Worm (Caenorhabditis elegans) whole organism, mixed stage, embryonic: ENCODE data around the gene F29G6.1.

Source experiments
- M03D4.4 ChIP-seq: sonication (generic microtip); optimal IDR thresholded peaks from 2 replicates; lab custom pipeline; 2017; ENCODE audit warnings: mild to moderate bottlenecking, missing genetic modification characterization, missing compliant biosample characterization
- bed-3 ChIP-seq: fragments of 200-800 bp; sonication (Bioruptor generic); optimal IDR thresholded peaks from 3 replicates; lab custom pipeline; 2018; ENCODE audit warnings: mild to moderate bottlenecking, missing genetic modification characterization, moderate library complexity, missing compliant biosample characterization
- blmp-1 ChIP-seq: fragments of 150-350 bp; optimal IDR thresholded peaks from 2 replicates; lab custom pipeline; 2014; ENCODE audit warnings: missing biosample characterization, missing genetic modification characterization
- ceh-39 ChIP-seq: fragments of 150-350 bp; optimal IDR thresholded peaks from 2 replicates; lab custom pipeline; 2014; ENCODE audit warnings: missing biosample characterization, missing genetic modification characterization
- ceh-83 ChIP-seq: fragments of 200-800 bp; sonication (Bioruptor generic); optimal IDR thresholded peaks from 2 replicates; lab custom pipeline; 2018; ENCODE audit warnings: mild to moderate bottlenecking, missing genetic modification characterization, missing compliant biosample characterization
- ces-1 ChIP-seq: fragments of 150-350 bp; optimal IDR thresholded peaks from 2 replicates; lab custom pipeline; 2014; ENCODE audit warnings: missing biosample characterization, missing genetic modification reagents, missing genetic modification characterization
- cnd-1 ChIP-seq: fragments of 200-800 bp; sonication (Bioruptor generic); optimal IDR thresholded peaks from 2 replicates; lab custom pipeline; 2018; ENCODE audit warnings: mild to moderate bottlenecking, missing genetic modification characterization, missing compliant biosample characterization
- drap-1 ChIP-seq: fragments of 200-800 bp; sonication (Bioruptor generic); optimal IDR thresholded peaks from 3 replicates; lab custom pipeline; 2018; ENCODE audit warnings: mild to moderate bottlenecking, missing genetic modification characterization, missing compliant biosample characterization
- elt-1 ChIP-seq: sonication (generic microtip); optimal IDR thresholded peaks from 2 replicates; lab custom pipeline; 2017; ENCODE audit warnings: missing genetic modification characterization, mild to moderate bottlenecking, missing compliant biosample characterization, antibody characterized with exemption, moderate library complexity, borderline replicate concordance; ENCODE audit not compliant: insufficient read depth
- elt-3 ChIP-seq: fragments of 150-350 bp; optimal IDR thresholded peaks from 2 replicates; lab custom pipeline; 2014; ENCODE audit warnings: missing biosample characterization, missing genetic modification characterization
- flh-1 ChIP-seq: fragments of 200-800 bp; sonication (Bioruptor generic); optimal IDR thresholded peaks from 2 replicates; lab custom pipeline; 2018; ENCODE audit warnings: mild to moderate bottlenecking, missing genetic modification characterization, moderate library complexity, missing compliant biosample characterization
- ham-2 ChIP-seq: fragments of 200-800 bp; sonication (Bioruptor generic); optimal IDR thresholded peaks from 2 replicates; lab custom pipeline; 2018; ENCODE audit warnings: mild to moderate bottlenecking, missing genetic modification characterization, missing compliant biosample characterization
- hlh-1 ChIP-seq: fragments of 150-350 bp; optimal IDR thresholded peaks from 2 replicates; lab custom pipeline; 2014; ENCODE audit warnings: missing biosample characterization, missing genetic modification reagents, missing genetic modification characterization
- lin-13 ChIP-seq: fragments of 150-350 bp; optimal IDR thresholded peaks from 2 replicates; lab custom pipeline; 2014; ENCODE audit warnings: missing biosample characterization, missing genetic modification characterization
- lin-32 ChIP-seq: fragments of 200-800 bp; sonication (Bioruptor generic); optimal IDR thresholded peaks from 2 replicates; lab custom pipeline; 2018; ENCODE audit warnings: mild to moderate bottlenecking, missing genetic modification characterization, missing compliant biosample characterization
- lsy-2 ChIP-seq: fragments of 150-350 bp; optimal IDR thresholded peaks from 2 replicates; lab custom pipeline; 2014; ENCODE audit warnings: missing biosample characterization, missing genetic modification characterization
- mab-5 ChIP-seq: fragments of 150-350 bp; optimal IDR thresholded peaks from 2 replicates; lab custom pipeline; 2014; ENCODE audit warnings: missing biosample characterization, missing genetic modification characterization
- mep-1 ChIP-seq: fragments of 150-350 bp; optimal IDR thresholded peaks from 2 replicates; lab custom pipeline; 2017; ENCODE audit warnings: missing biosample characterization, missing genetic modification reagents, missing genetic modification characterization, inconsistent platforms
- mls-2 ChIP-seq: sonication (generic microtip); optimal IDR thresholded peaks from 2 replicates; lab custom pipeline; 2016; ENCODE audit warnings: mild to moderate bottlenecking, missing genetic modification characterization, moderate library complexity, missing compliant biosample characterization
- nhr-12 ChIP-seq: fragments of 150-350 bp; optimal IDR thresholded peaks from 2 replicates; lab custom pipeline; 2014; ENCODE audit warnings: missing biosample characterization, missing genetic modification characterization
- nhr-2 ChIP-seq: fragments of 150-350 bp; optimal IDR thresholded peaks from 2 replicates; lab custom pipeline; 2014; ENCODE audit warnings: missing biosample characterization, missing genetic modification characterization
- nhr-76 ChIP-seq: sonication (generic microtip); optimal IDR thresholded peaks from 2 replicates; lab custom pipeline; 2017; ENCODE audit warnings: missing biosample characterization, missing genetic modification characterization
- pha-4 ChIP-seq: fragments of 150-350 bp; optimal IDR thresholded peaks from 2 replicates; lab custom pipeline; 2018; ENCODE audit warnings: missing biosample characterization, missing genetic modification reagents, missing genetic modification characterization
- sem-2 ChIP-seq: fragments of 200-800 bp; sonication (Bioruptor generic); optimal IDR thresholded peaks from 2 replicates; lab custom pipeline; 2018; ENCODE audit warnings: mild to moderate bottlenecking, missing genetic modification characterization, missing compliant biosample characterization
- sptf-1 ChIP-seq: sonication (generic microtip); optimal IDR thresholded peaks from 2 replicates; lab custom pipeline; 2017; ENCODE audit warnings: mild to moderate bottlenecking, missing genetic modification characterization, moderate library complexity, missing compliant biosample characterization
- tbx-8 ChIP-seq: fragments of 200-800 bp; sonication (Bioruptor generic); optimal IDR thresholded peaks from 2 replicates; lab custom pipeline; 2018; ENCODE audit warnings: mild to moderate bottlenecking, missing genetic modification characterization, moderate library complexity, missing compliant biosample characterization
- unc-120 ChIP-seq: sonication (generic microtip); optimal IDR thresholded peaks from 2 replicates; lab custom pipeline; 2017; ENCODE audit warnings: missing genetic modification characterization, missing compliant biosample characterization; ENCODE audit not compliant: poor library complexity, severe bottlenecking
- unc-39 ChIP-seq: fragments of 150-350 bp; optimal IDR thresholded peaks from 2 replicates; lab custom pipeline; 2014; ENCODE audit warnings: missing biosample characterization, missing genetic modification characterization
- unc-62 ChIP-seq: fragments of 150-350 bp; optimal IDR thresholded peaks from 2 replicates; lab custom pipeline; 2014; ENCODE audit warnings: missing biosample characterization, missing genetic modification reagents, missing genetic modification characterization
- zip-8 ChIP-seq: fragments of 150-350 bp; optimal IDR thresholded peaks from 2 replicates; lab custom pipeline; 2014; ENCODE audit warnings: missing biosample characterization, missing genetic modification characterization
- ztf-11 ChIP-seq: fragments of 150-350 bp; optimal IDR thresholded peaks from 2 replicates; lab custom pipeline; 2014; ENCODE audit warnings: missing biosample characterization, missing genetic modification characterization

F29G6.1 gene

DNA sequence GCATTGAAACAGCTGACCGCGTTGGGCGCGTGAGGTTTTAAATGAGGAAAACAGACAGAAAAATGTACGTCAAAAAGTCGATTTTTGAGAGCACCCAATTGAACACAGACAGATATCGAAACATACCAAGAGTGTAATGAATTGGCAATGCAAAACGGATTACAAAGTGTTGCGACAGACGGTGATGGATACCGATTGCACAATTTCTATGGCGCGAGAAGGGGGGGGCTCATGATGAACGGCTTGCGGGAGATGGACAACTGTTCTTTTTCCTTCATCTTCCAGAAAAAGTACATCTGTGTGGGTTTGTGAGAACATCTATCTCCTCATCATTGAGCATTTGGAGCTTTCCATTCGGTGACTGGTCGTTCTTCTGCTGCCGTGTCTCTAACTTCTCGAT is 38.5 kb upstream of the F29G6.1 start:
- TF ChIP-seq unc-62 (GFP tag; lab: Kevin White, UChicago) (peak; percentile 64), unc-120 (peak; percentile 74), nhr-2 (tag; lab: Kevin White, UChicago) (no peak)

DNA sequence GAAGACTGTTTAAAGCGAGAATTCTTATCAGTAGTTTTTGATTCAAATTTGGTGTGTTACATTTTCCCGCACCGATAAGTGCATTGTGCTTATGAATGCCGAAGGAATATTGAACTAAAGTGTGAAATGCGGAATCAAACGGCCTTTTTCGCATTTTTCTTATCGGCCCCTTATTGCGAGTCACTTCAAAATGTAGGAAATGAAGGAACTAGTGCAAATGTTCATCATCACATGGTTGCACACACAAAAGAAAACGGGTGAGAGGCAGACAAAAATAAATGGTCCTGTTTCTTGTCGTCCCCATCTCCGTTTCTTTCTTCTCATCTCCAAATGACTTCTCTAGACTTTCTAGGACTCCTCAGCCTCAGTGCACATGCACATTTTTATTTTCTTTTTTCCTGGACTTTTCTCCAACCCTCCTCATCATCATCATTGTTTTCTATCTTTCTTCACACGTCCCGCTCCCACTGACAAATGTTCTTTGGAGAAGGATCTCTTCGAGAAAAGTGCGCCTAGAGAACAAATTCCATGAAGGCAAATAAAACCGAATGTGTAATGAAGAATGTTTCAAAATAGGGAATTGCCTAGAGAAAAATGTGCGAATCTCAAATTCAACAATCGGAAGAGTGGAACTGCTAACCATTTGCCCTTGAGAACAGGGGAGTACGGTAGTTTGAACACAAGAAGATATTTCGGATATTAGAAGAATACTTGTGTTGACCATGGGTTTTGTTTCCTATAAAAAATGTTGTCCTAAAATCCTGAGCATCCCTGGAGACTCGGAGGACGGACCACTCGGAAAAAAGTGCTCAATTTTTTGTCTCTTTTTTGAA is 37.6 kb upstream of the F29G6.1 start:
- no peak for TF ChIP-seq tbx-8 (GFP tag; lab: Kevin White, UChicago)
- peak; percentile 14 for TF ChIP-seq unc-62 (GFP tag; lab: Kevin White, UChicago)
- peak; percentile 24 for TF ChIP-seq hlh-1 (tag; lab: Kevin White, UChicago)
- TF ChIP-seq ham-2 (GFP tag; lab: Kevin White, UChicago), result no peak
- no peak for TF ChIP-seq ceh-39 (tag; lab: Kevin White, UChicago)
- TF ChIP-seq unc-120, result peak; percentile 29
- TF ChIP-seq nhr-2 (tag; lab: Kevin White, UChicago), result no peak
- TF ChIP-seq ces-1 (GFP tag; lab: Kevin White, UChicago), result peak; percentile 36
- TF ChIP-seq mls-2 (tag; lab: Kevin White, UChicago), result no peak
- TF ChIP-seq ztf-11 (tag; lab: Kevin White, UChicago), result no peak
- TF ChIP-seq elt-1 (tag; lab: Kevin White, UChicago), result no peak
- no peak for TF ChIP-seq bed-3 (GFP tag; lab: Kevin White, UChicago)
- TF ChIP-seq cnd-1 (tag; lab: Kevin White, UChicago), result no peak
- TF ChIP-seq, all 35 proteins: peak for 4

DNA sequence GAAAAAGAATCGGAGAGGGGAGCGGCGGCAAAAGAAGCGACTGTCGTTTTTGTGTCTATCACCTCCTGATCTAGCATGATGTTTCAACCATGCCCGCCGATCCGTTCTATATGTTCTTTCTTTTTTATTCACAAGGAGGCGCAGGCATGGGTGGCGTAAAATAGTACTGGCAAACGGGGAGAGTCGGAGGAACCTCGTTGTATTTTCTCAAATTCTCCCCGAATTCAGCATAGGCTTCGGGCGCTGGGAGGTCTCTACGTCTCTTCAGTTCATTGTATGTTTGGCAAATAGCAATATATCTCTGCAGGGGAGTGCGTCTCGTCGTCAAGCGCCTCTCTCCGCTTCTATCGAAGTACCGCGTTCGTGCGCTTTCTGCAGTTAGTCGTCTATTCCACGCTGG is 36.9 kb upstream of the F29G6.1 start, which contains the start of gene lin-14:
lin-14 (plus strand) TSS at position 346 of the 400 bp plus-strand sequence.
- no peak for TF ChIP-seq flh-1 (GFP tag; lab: Kevin White, UChicago)
- TF ChIP-seq M03D4.4 (tag; lab: Kevin White, UChicago), result no peak
- no peak for TF ChIP-seq nhr-76 (tag; lab: Kevin White, UChicago)
- peak; percentile 34 for TF ChIP-seq unc-62 (GFP tag; lab: Kevin White, UChicago)
- no peak for TF ChIP-seq cnd-1 (tag; lab: Kevin White, UChicago)
- no peak for TF ChIP-seq lin-13 (tag; lab: Kevin White, UChicago)
- TF ChIP-seq mls-2 (tag; lab: Kevin White, UChicago), result peak; percentile 32
- no peak for TF ChIP-seq lin-32 (GFP tag; lab: Kevin White, UChicago)
- no peak for TF ChIP-seq unc-39 (tag; lab: Kevin White, UChicago)
- TF ChIP-seq blmp-1 (tag; lab: Kevin White, UChicago), result no peak
- TF ChIP-seq elt-1 (tag; lab: Kevin White, UChicago), result no peak
- TF ChIP-seq mep-1 (tag; lab: Kevin White, UChicago), result peak; percentile 10
- peak; percentile 8 for TF ChIP-seq pha-4 (tag; lab: Kevin White, UChicago)
- TF ChIP-seq sptf-1 (tag; lab: Kevin White, UChicago), result no peak
- TF ChIP-seq drap-1 (GFP tag; lab: Kevin White, UChicago), result peak; percentile 2
- TF ChIP-seq mab-5 (tag; lab: Kevin White, UChicago), result no peak
- TF ChIP-seq ham-2 (GFP tag; lab: Kevin White, UChicago), result peak; percentile 69
- no peak for TF ChIP-seq elt-3 (tag; lab: Kevin White, UChicago)
- no peak for TF ChIP-seq nhr-12 (tag; lab: Kevin White, UChicago)
- peak; percentile 33 for TF ChIP-seq ces-1 (GFP tag; lab: Kevin White, UChicago)
- no peak for TF ChIP-seq hlh-1 (tag; lab: Kevin White, UChicago)
- peak; percentile 5 for TF ChIP-seq lsy-2
- TF ChIP-seq tbx-8 (GFP tag; lab: Kevin White, UChicago), result no peak
- TF ChIP-seq ztf-11 (tag; lab: Kevin White, UChicago), result no peak
- peak; percentile 94 for TF ChIP-seq unc-120
- TF ChIP-seq zip-8 (tag; lab: Kevin White, UChicago), result no peak

DNA sequence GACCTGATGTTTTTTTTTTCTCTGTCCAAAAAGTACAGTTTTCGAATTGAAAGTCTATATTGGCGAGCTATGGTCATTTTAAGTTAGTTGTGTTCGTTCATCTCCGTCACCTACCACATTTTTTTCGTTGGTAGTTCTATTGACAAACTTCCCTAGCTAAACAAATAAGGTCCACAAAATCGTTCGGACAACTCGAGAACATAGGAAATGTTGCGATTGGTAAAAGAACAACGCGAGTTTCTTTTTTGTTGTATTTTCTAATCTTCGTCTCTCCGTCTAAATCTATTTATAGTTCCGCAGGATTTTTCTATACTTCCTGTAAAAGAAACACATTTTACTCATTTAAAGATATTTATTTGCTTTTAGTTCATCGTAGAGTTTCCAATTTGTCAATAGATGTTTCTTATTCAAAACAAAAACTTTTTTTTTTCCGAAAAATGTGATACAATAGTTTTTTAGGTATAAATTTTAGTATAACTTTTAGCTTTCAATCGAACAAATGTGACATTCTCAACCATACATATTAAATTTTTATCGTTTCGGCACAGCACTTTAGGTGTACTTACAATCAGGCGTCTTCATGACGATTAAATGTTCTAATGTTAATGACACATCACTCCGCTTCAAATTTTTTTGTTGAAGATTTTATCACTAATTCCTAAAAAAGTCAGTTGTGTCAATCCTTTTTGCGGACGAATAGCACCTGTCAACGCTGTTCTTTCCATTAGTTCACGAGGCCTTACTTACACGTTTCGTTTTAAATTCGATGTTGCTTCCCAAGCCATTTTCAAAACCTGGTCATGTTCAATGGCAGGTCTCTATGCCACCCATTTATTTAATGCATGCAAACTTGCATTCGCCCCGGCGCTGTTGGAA is 35.4 kb upstream of the F29G6.1 start:
- TF ChIP-seq ceh-83 (GFP tag; lab: Kevin White, UChicago) (no peak), sem-2 (GFP tag; lab: Kevin White, UChicago) (no peak), tbx-8 (GFP tag; lab: Kevin White, UChicago) (no peak), blmp-1 (tag; lab: Kevin White, UChicago) (no peak), cnd-1 (tag; lab: Kevin White, UChicago) (no peak)
